Fruit fly (Drosophila melanogaster) whole organism, embryonic: ENCODE data around the gene jdp.

Source experiments
- ATbp ChIP-seq: fragments of 200-800 bp; sonication (Bioruptor generic); optimal IDR thresholded peaks from 2 replicates; lab custom pipeline; 2017; ENCODE audit warnings: missing biosample characterization, mild to moderate bottlenecking, missing genetic modification characterization, missing genetic modification reagents
- Asciz ChIP-seq: fragments of 200-800 bp; sonication (Bioruptor generic); optimal IDR thresholded peaks from 2 replicates; lab custom pipeline; 2017; ENCODE audit warnings: missing biosample characterization, mild to moderate bottlenecking, missing genetic modification characterization, missing genetic modification reagents
- B-H2 ChIP-seq: fragments of 200-800 bp; sonication (Bioruptor generic); optimal IDR thresholded peaks from 2 replicates; lab custom pipeline; 2018; ENCODE audit warnings: missing biosample characterization, mild to moderate bottlenecking, missing genetic modification characterization
- CG11093 ChIP-seq: fragments of 200-800 bp; sonication (Bioruptor generic); IDR thresholded peaks from 3 replicates; pipeline ENCODE4 v1.3.6; 2022; ENCODE audit warnings: missing biosample characterization, missing genetic modification characterization
- CG12104 ChIP-seq: fragments of 200-800 bp; sonication (Bioruptor generic); optimal IDR thresholded peaks from 3 replicates; lab custom pipeline; 2016; ENCODE audit warnings: missing biosample characterization, missing genetic modification characterization
- CG14014 ChIP-seq: fragments of 200-800 bp; sonication (Bioruptor generic); IDR thresholded peaks from 2 replicates; pipeline ENCODE4 v1.3.6; 2022; ENCODE audit warnings: missing biosample characterization, missing genetic modification characterization
- CG15514 ChIP-seq: fragments of 200-800 bp; sonication (Bioruptor generic); optimal IDR thresholded peaks from 3 replicates; lab custom pipeline; 2017; ENCODE audit warnings: missing biosample characterization, missing genetic modification characterization, mild to moderate bottlenecking, moderate library complexity, missing genetic modification reagents
- CG1792 ChIP-seq: fragments of 200-800 bp; sonication (Bioruptor generic); optimal IDR thresholded peaks from 2 replicates; lab custom pipeline; 2016; ENCODE audit warnings: missing biosample characterization, missing genetic modification characterization
- CG3065 ChIP-seq: fragments of 200-800 bp; sonication (Bioruptor generic); optimal IDR thresholded peaks from 2 replicates; lab custom pipeline; 2016; ENCODE audit warnings: missing biosample characterization, missing genetic modification characterization
- CG34224 ChIP-seq: fragments of 200-800 bp; sonication (Bioruptor generic); IDR thresholded peaks from 3 replicates; pipeline ENCODE4 v1.3.6; 2022; ENCODE audit warnings: missing biosample characterization, missing genetic modification characterization; ENCODE audit not compliant: partially characterized antibody
- CG4707 ChIP-seq: fragments of 200-800 bp; sonication (Bioruptor generic); optimal IDR thresholded peaks from 2 replicates; lab custom pipeline; 2018; ENCODE audit warnings: missing biosample characterization, mild to moderate bottlenecking, missing genetic modification characterization, moderate library complexity
- CG5180 ChIP-seq: fragments of 200-800 bp; sonication (Bioruptor generic); optimal IDR thresholded peaks from 3 replicates; lab custom pipeline; 2017; ENCODE audit warnings: missing biosample characterization, missing genetic modification characterization, mild to moderate bottlenecking, moderate library complexity, missing genetic modification reagents
- CG5953 ChIP-seq: fragments of 200-800 bp; sonication (Bioruptor generic); IDR thresholded peaks from 2 replicates; pipeline ENCODE4 v1.3.6; 2022; ENCODE audit warnings: missing biosample characterization, missing genetic modification characterization
- CG6854 ChIP-seq: fragments of 200-800 bp; sonication (Bioruptor generic); optimal IDR thresholded peaks from 3 replicates; lab custom pipeline; 2017; ENCODE audit warnings: missing biosample characterization, mild to moderate bottlenecking, missing genetic modification characterization
- CG7786 ChIP-seq: fragments of 200-800 bp; sonication (Bioruptor generic); optimal IDR thresholded peaks from 2 replicates; lab custom pipeline; 2016; ENCODE audit warnings: missing biosample characterization, missing genetic modification characterization
- CG9932 ChIP-seq: fragments of 200-800 bp; sonication (Bioruptor generic); IDR thresholded peaks from 2 replicates; pipeline ENCODE4 v1.3.6; 2022; ENCODE audit warnings: missing biosample characterization, missing genetic modification characterization
- Chrac-16 ChIP-seq: fragments of 200-800 bp; sonication (Bioruptor generic); optimal IDR thresholded peaks from 3 replicates; lab custom pipeline; 2016; ENCODE audit warnings: missing biosample characterization, missing genetic modification characterization
- Dbx ChIP-seq: fragments of 200-800 bp; sonication (Bioruptor generic); IDR thresholded peaks from 3 replicates; pipeline ENCODE4 v1.3.6; 2022; ENCODE audit warnings: missing biosample characterization, missing genetic modification characterization
- Deaf1 ChIP-seq: fragments of 200-800 bp; optimal IDR thresholded peaks from 3 replicates; lab custom pipeline; 2019; ENCODE audit warnings: missing biosample characterization, mild to moderate bottlenecking, missing genetic modification characterization, moderate library complexity
- Drgx ChIP-seq: fragments of 200-800 bp; sonication (Bioruptor generic); IDR thresholded peaks from 2 replicates; pipeline ENCODE4 v1.3.6; 2022; ENCODE audit warnings: missing biosample characterization, missing genetic modification characterization
- Eip74EF ChIP-seq, 2 experiments: fragments of 200-800 bp in 1 of 2; fragments of >200 bp in 1 of 2; sonication (Bioruptor generic) in 1 of 2; optimal IDR thresholded peaks; 2 replicates each; lab custom pipeline; 2017 to 2019; ENCODE audit warnings: missing biosample characterization in 2 of 2, missing genetic modification characterization in 2 of 2, mild to moderate bottlenecking in 1 of 2, moderate library complexity in 1 of 2
- Hand ChIP-seq: fragments of 200-800 bp; sonication (Bioruptor generic); optimal IDR thresholded peaks from 2 replicates; lab custom pipeline; 2017; ENCODE audit warnings: mild to moderate bottlenecking, missing biosample characterization, missing genetic modification reagents, missing genetic modification characterization
- Hr39 ChIP-seq: fragments of >200 bp; optimal IDR thresholded peaks from 2 replicates; lab custom pipeline; 2017
- Med ChIP-seq: fragments of 200-800 bp; sonication (Bioruptor generic); peaks from one replicate; lab custom pipeline; 2016; ENCODE audit warnings: missing biosample characterization, missing genetic modification characterization, mild to moderate bottlenecking, inconsistent platforms, moderate library complexity
- Nf-YA ChIP-seq: fragments of 200-800 bp; sonication (Bioruptor generic); IDR thresholded peaks from 2 replicates; pipeline ENCODE4 v1.3.6; 2022; ENCODE audit warnings: missing biosample characterization, missing genetic modification characterization
- Opbp ChIP-seq: fragments of 200-800 bp; sonication (Bioruptor generic); IDR thresholded peaks from 3 replicates; pipeline ENCODE4 v1.3.6; 2022; ENCODE audit warnings: missing biosample characterization, missing genetic modification characterization; ENCODE audit not compliant: partially characterized antibody
- ac ChIP-seq: fragments of 200-800 bp; sonication (Bioruptor generic); optimal IDR thresholded peaks from 3 replicates; lab custom pipeline; 2017; ENCODE audit warnings: missing biosample characterization, mild to moderate bottlenecking, missing genetic modification characterization
- aop ChIP-seq: fragments of 200-800 bp; sonication (Bioruptor generic); IDR thresholded peaks from 2 replicates; pipeline ENCODE4 v1.3.6; 2022; ENCODE audit warnings: missing biosample characterization, missing genetic modification characterization
- ase ChIP-seq: fragments of 200-800 bp; sonication (Bioruptor generic); IDR thresholded peaks from 3 replicates; pipeline ENCODE4 v1.3.6; 2022; ENCODE audit warnings: missing biosample characterization, missing genetic modification characterization
- bcd ChIP-seq: fragments of 200-800 bp; sonication (Bioruptor generic); optimal IDR thresholded peaks from 2 replicates; lab custom pipeline; 2017; ENCODE audit warnings: missing biosample characterization, mild to moderate bottlenecking, missing genetic modification characterization
- bsh ChIP-seq, 2 experiments: fragments of 200-800 bp; sonication (Bioruptor generic); optimal IDR thresholded peaks; 2 replicates each; lab custom pipeline; 2017 to 2018; ENCODE audit warnings: mild to moderate bottlenecking in 2 of 2, missing biosample characterization in 2 of 2, missing genetic modification characterization in 2 of 2, moderate library complexity in 1 of 2
- da ChIP-seq: fragments of 200-800 bp; sonication (Bioruptor generic); optimal IDR thresholded peaks from 2 replicates; lab custom pipeline; 2016; ENCODE audit warnings: missing biosample characterization, missing genetic modification characterization
- fd64A ChIP-seq: fragments of 200-800 bp; sonication (Bioruptor generic); optimal IDR thresholded peaks from 3 replicates; lab custom pipeline; 2018; ENCODE audit warnings: missing biosample characterization, mild to moderate bottlenecking, missing genetic modification characterization
- gsb-n ChIP-seq: fragments of 200-800 bp; sonication (Bioruptor generic); optimal IDR thresholded peaks from 3 replicates; lab custom pipeline; 2018; ENCODE audit warnings: missing biosample characterization, mild to moderate bottlenecking, missing genetic modification characterization
- klu ChIP-seq: fragments of 200-800 bp; sonication (Bioruptor generic); IDR thresholded peaks from 2 replicates; pipeline ENCODE4 v1.3.6; 2022; ENCODE audit warnings: missing biosample characterization, missing genetic modification characterization
- kni ChIP-seq: fragments of 200-800 bp; sonication (Bioruptor generic); optimal IDR thresholded peaks from 3 replicates; lab custom pipeline; 2017; ENCODE audit warnings: mild to moderate bottlenecking, missing biosample characterization, missing genetic modification reagents, missing genetic modification characterization
- lab ChIP-seq: fragments of 200-800 bp; sonication (Bioruptor generic); optimal IDR thresholded peaks from 3 replicates; lab custom pipeline; 2017; ENCODE audit warnings: missing biosample characterization, missing genetic modification characterization, mild to moderate bottlenecking, moderate library complexity, missing genetic modification reagents
- lilli ChIP-seq: fragments of 200-800 bp; sonication (Bioruptor generic); optimal IDR thresholded peaks from 3 replicates; lab custom pipeline; 2016; ENCODE audit warnings: missing biosample characterization, missing genetic modification characterization
- luna ChIP-seq: fragments of 200-800 bp; sonication (Bioruptor generic); optimal IDR thresholded peaks from 2 replicates; lab custom pipeline; 2016; ENCODE audit warnings: missing biosample characterization, missing genetic modification characterization
- mld ChIP-seq: fragments of 200-800 bp; sonication (Bioruptor generic); IDR thresholded peaks from 3 replicates; pipeline ENCODE4 v1.3.6; 2022; ENCODE audit warnings: missing biosample characterization, missing genetic modification characterization; ENCODE audit not compliant: partially characterized antibody
- pho ChIP-seq: fragments of 200-800 bp; sonication (Bioruptor generic); optimal IDR thresholded peaks from 2 replicates; lab custom pipeline; 2016; ENCODE audit warnings: missing biosample characterization, missing genetic modification characterization
- sens ChIP-seq: fragments of 200-800 bp; sonication (Bioruptor generic); peaks from one replicate; lab custom pipeline; 2016; ENCODE audit warnings: missing biosample characterization, missing genetic modification characterization
- slbo ChIP-seq: fragments of 200-800 bp; sonication (Bioruptor generic); IDR thresholded peaks from 2 replicates; pipeline ENCODE4 v1.3.6; 2022; ENCODE audit warnings: missing biosample characterization, missing genetic modification characterization
- tin ChIP-seq: fragments of 200-800 bp; sonication (Bioruptor generic); optimal IDR thresholded peaks from 3 replicates; lab custom pipeline; 2016; ENCODE audit warnings: missing biosample characterization, missing genetic modification characterization
- tna ChIP-seq: fragments of 200-800 bp; sonication (Bioruptor generic); IDR thresholded peaks from 2 replicates; pipeline ENCODE4 v1.3.6; 2022; ENCODE audit warnings: missing biosample characterization, missing genetic modification characterization; ENCODE audit not compliant: partially characterized antibody
- tup ChIP-seq: fragments of 200-800 bp; sonication (Bioruptor generic); optimal IDR thresholded peaks from 2 replicates; lab custom pipeline; 2016; ENCODE audit warnings: missing biosample characterization, mild to moderate bottlenecking, missing genetic modification characterization, moderate library complexity
- twi ChIP-seq: fragments of 200-800 bp; optimal IDR thresholded peaks from 2 replicates; lab custom pipeline; 2019; ENCODE audit warnings: missing biosample characterization, mild to moderate bottlenecking, missing genetic modification characterization, moderate library complexity

jdp gene

DNA sequence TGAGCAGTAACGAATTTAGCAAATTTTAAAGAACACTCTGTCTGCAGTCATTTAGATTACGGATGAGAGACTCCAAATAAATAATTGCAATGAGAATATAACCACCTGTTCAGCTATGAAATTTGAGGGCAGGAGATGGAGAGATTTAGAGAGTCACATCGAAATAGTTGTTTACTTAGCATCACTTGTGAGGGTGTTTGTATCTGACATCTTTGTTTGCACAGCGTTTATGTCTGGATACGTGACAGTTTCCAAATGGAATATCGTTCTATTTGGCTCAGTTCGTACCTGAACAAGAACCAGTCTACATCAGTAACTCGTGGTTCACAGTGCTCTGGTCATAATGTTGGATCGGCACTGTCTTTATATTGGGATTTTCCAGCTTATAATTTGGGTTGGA is 37.0 kb downstream of the jdp start, which contains the start of gene PH4alphaSG2 (continued):
- TF ChIP-seq B-H2 (GFP tag; lab: Kevin White, UChicago) = peak; percentile 19
- peak; percentile 71 for TF ChIP-seq lab (GFP tag; lab: Kevin White, UChicago)
- no peak for TF ChIP-seq CG6854 (GFP tag; lab: Kevin White, UChicago)
- no peak for TF ChIP-seq Dbx (GFP tag; lab: Robert Waterston, UW)
- TF ChIP-seq CG15514 (GFP tag; lab: Kevin White, UChicago) = peak; percentile 29
- peak; percentile 65 for TF ChIP-seq ATbp
- peak; percentile 13 for TF ChIP-seq bcd (GFP tag; lab: Kevin White, UChicago)
- peak; percentile 67 for TF ChIP-seq sens (GFP tag; lab: Kevin White, UChicago)
- TF ChIP-seq CG4707 (GFP tag; lab: Kevin White, UChicago) = peak; percentile 8
- peak; percentile 5 for TF ChIP-seq fd64A (GFP tag; lab: Kevin White, UChicago)
- TF ChIP-seq pho (GFP tag; lab: Kevin White, UChicago) = peak; percentile 35
- TF ChIP-seq aop (GFP tag; lab: Robert Waterston, UW) = no peak
- peak in 1 of 2 experiments; percentile 17 for TF ChIP-seq bsh (GFP tag; optimal IDR thresholded peaks at IDR 0.05; lab: Kevin White, UChicago)
- no peak for TF ChIP-seq CG9932 (GFP tag; lab: Robert Waterston, UW)
- peak; percentile 34 for TF ChIP-seq CG7786 (GFP tag; lab: Kevin White, UChicago)
- TF ChIP-seq Asciz (GFP tag; lab: Kevin White, UChicago) = peak; percentile 27
- TF ChIP-seq luna (GFP tag; lab: Kevin White, UChicago) = peak; percentile 17
- TF ChIP-seq slbo = no peak

DNA sequence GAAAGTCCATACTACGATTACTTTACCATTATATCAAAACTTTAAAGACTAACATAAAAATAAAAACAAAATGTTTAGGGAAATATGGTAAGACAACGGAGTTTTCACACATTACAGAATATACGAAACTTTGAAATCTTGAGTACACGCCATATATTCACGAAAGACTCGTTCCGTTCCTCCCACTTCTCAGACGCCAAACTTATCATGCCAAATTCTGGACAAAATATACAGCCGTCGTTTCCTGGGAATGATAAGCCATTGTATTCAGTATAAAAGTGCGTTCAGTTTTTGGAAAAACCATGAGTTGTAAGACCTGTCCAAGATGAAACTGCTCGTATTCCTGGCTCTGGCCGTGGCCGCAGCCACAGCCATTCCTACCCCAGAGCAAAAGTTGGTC is 38.2 kb downstream of the jdp start, which contains the start of gene Jon99Fi:
Jon99Fi (plus strand) TSS at position 301 of the 400 bp plus-strand sequence.
- TF ChIP-seq lilli (GFP tag; lab: Kevin White, UChicago) = peak; percentile 4
- no peak for TF ChIP-seq da (GFP tag; lab: Kevin White, UChicago)
- TF ChIP-seq, all 482 proteins: peak for 1

- TF ChIP-seq Hr39 (lab: Kevin White, UChicago) = no peak
- TF ChIP-seq CG14014 (GFP tag; lab: Robert Waterston, UW) = no peak
- TF ChIP-seq klu = no peak
- no peak for TF ChIP-seq Hand (GFP tag; lab: Kevin White, UChicago)
- TF ChIP-seq Drgx (GFP tag; lab: Robert Waterston, UW) = no peak
- no peak for TF ChIP-seq CG12104 (GFP tag; lab: Kevin White, UChicago)
- no peak for TF ChIP-seq tin
- TF ChIP-seq tup = no peak
- TF ChIP-seq ase (GFP tag; lab: Robert Waterston, UW) = no peak
- no peak for TF ChIP-seq tna (GFP tag; lab: Robert Waterston, UW)
- TF ChIP-seq Chrac-16 (GFP tag; lab: Kevin White, UChicago) = no peak
- TF ChIP-seq CG34224 (GFP tag; lab: Robert Waterston, UW) = no peak
Measured at dm6 chr3R:30487828-30488227, 39.0 kb downstream of the jdp start, which contains the start of gene Jon99Fii. Gene Jon99Fii, minus strand, starts transcription at chr3R:30487928.

DNA sequence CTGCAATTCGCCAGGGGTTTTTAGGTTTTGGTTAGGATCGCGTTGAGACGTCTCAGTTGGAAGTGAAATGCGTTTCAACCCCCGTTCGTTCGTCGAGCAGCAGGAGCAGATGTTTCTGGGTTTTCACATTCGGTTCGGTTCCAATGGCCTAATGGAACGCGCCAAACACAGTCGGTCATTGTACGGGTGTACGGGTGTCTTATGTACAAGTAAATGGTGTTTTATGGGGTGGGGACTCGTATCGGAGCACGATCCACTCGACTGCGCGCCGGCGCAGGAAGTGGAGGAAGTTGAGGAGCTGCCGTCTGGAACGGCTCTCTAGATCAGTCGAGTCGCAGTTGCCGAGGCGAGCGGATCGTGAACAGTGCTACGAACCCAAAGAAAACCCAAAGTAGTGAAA is 50.5 kb downstream of the jdp start, which contains the start of gene spdo:
spdo (plus strand) TSS at position 318 of the 400 bp plus-strand sequence.
- TF ChIP-seq Opbp (0 out of 3 replicates have a peak, but pooled peaks have one; percentile 9), gsb-n (tag; lab: Kevin White, UChicago) (peak; percentile 70), CG1792 (GFP tag; lab: Kevin White, UChicago) (no peak), Eip74EF (GFP tag; optimal IDR thresholded peaks at IDR 0.05; lab: Kevin White, UChicago) (no peak), lab (GFP tag; lab: Kevin White, UChicago) (no peak), kni (GFP tag; lab: Kevin White, UChicago) (peak; percentile 46), ac (GFP tag; lab: Kevin White, UChicago) (peak; percentile 81), CG11093 (GFP tag; lab: Robert Waterston, UW) (no peak), Med (GFP tag; lab: Kevin White, UChicago) (peak; percentile 34), CG5953 (no peak), CG3065 (GFP tag; lab: Kevin White, UChicago) (no peak), Deaf1 (tag; lab: Kevin White, UChicago) (no peak), mld (GFP tag; lab: Robert Waterston, UW) (no peak), twi (tag; lab: Kevin White, UChicago) (peak; percentile 11), Nf-YA (GFP tag; lab: Robert Waterston, UW) (no peak), CG5180 (GFP tag; lab: Kevin White, UChicago) (peak; percentile 75), lilli (GFP tag; lab: Kevin White, UChicago) (no peak)
